Worm (Caenorhabditis elegans) whole organism, young adult: Measurements from ENCODE around the gene spp-5.

ENCODE experiments used
- B0019.2 ChIP-seq: fragments of 200-800 bp; sonication (Bioruptor generic); conservative IDR thresholded peaks from 2 replicates; pipeline ENCODE4 v1.3.6; 2022; ENCODE audit warnings: missing genetic modification reagents, missing genetic modification characterization, missing compliant biosample characterization
- ama-1 ChIP-seq, 3 experiments: fragments of 150-350 bp in 1 of 3; sonication (generic microtip) in 2 of 3; optimal IDR thresholded peaks; 2 replicates each; lab custom pipeline; 2014 to 2018; ENCODE audit warnings: missing biosample characterization in 2 of 3, missing genetic modification characterization in 2 of 3, missing genetic modification reagents in 2 of 3
- attf-6 ChIP-seq: fragments of 200-800 bp; sonication (Bioruptor generic); IDR thresholded peaks from 2 replicates; pipeline ENCODE4 v1.3.6; 2022; ENCODE audit warnings: missing genetic modification reagents, missing genetic modification characterization, missing compliant biosample characterization
- ceh-40 ChIP-seq: fragments of 200-800 bp; sonication (Bioruptor generic); IDR thresholded peaks from 2 replicates; pipeline ENCODE4 v1.3.6; 2022; ENCODE audit warnings: missing genetic modification characterization, missing compliant biosample characterization
- dpff-1 ChIP-seq: sonication (generic microtip); optimal IDR thresholded peaks from 2 replicates; lab custom pipeline; 2017; ENCODE audit warnings: mild to moderate bottlenecking, missing genetic modification characterization, missing compliant biosample characterization
- dpl-1 ChIP-seq: fragments of 150-350 bp; optimal IDR thresholded peaks from 2 replicates; lab custom pipeline; 2014; ENCODE audit warnings: missing biosample characterization, missing genetic modification reagents, missing genetic modification characterization
- hlh-26 ChIP-seq: fragments of 200-800 bp; sonication (Bioruptor generic); conservative IDR thresholded peaks from 2 replicates; pipeline ENCODE4 v1.3.6; 2022; ENCODE audit warnings: missing genetic modification reagents, missing genetic modification characterization, missing compliant biosample characterization
- lag-1 ChIP-seq: fragments of 200-800 bp; sonication (Bioruptor generic); IDR thresholded peaks from 2 replicates; pipeline ENCODE4 v1.3.6; 2022; ENCODE audit warnings: missing genetic modification reagents, missing genetic modification characterization, missing compliant biosample characterization
- lin-26 ChIP-seq: fragments of 200-800 bp; sonication (Bioruptor generic); IDR thresholded peaks from 2 replicates; pipeline ENCODE4 v1.3.6; 2022; ENCODE audit warnings: missing genetic modification reagents, missing genetic modification characterization, missing compliant biosample characterization
- lsy-27 ChIP-seq: sonication (generic microtip); optimal IDR thresholded peaks from 2 replicates; lab custom pipeline; 2017; ENCODE audit warnings: missing genetic modification characterization, mild to moderate bottlenecking, missing compliant biosample characterization, antibody characterized with exemption, missing genotype, borderline replicate concordance; ENCODE audit not compliant: insufficient read depth
- nfya-1 ChIP-seq: sonication (generic microtip); optimal IDR thresholded peaks from 2 replicates; lab custom pipeline; 2017; ENCODE audit warnings: antibody characterized with exemption, missing compliant biosample characterization, missing genetic modification characterization, borderline replicate concordance; ENCODE audit not compliant: insufficient read depth
- sea-2 ChIP-seq: fragments of 200-800 bp; sonication (Bioruptor generic); IDR thresholded peaks from 2 replicates; pipeline ENCODE4 v1.3.6; 2022; ENCODE audit warnings: missing genetic modification characterization, missing compliant biosample characterization
- snpc-4 ChIP-seq, 5 experiments: fragments of 150-350 bp in 1 of 5; sonication (generic microtip) in 4 of 5; optimal IDR thresholded peaks; 2 replicates each; lab custom pipeline; 2014 to 2018; ENCODE audit warnings: missing genetic modification characterization in 5 of 5, missing biosample characterization in 3 of 5, antibody characterized with exemption in 2 of 5, mild to moderate bottlenecking in 2 of 5, missing compliant biosample characterization in 2 of 5, missing genotype in 2 of 5, moderate library complexity in 2 of 5, missing genetic modification reagents in 1 of 5
- unc-130 ChIP-seq: sonication (generic microtip); optimal IDR thresholded peaks from 2 replicates; lab custom pipeline; 2016; ENCODE audit warnings: missing genetic modification reagents, missing genetic modification characterization, missing compliant biosample characterization

- TF ChIP-seq B0019.2 (GFP tag; lab: Robert Waterston, UW), result no peak
- TF ChIP-seq dpff-1 (tag; lab: Kevin White, UChicago), result no peak
- TF ChIP-seq attf-6 (GFP tag; lab: Robert Waterston, UW), result no peak
- no peak for TF ChIP-seq hlh-26 (GFP tag; lab: Robert Waterston, UW)
- no peak for TF ChIP-seq unc-130 (GFP tag; lab: Kevin White, UChicago)
- no peak for TF ChIP-seq sea-2 (GFP tag; lab: Robert Waterston, UW)
- TF ChIP-seq ceh-40 (GFP tag; lab: Robert Waterston, UW), result no peak
- TF ChIP-seq snpc-4 (GFP tag; optimal IDR thresholded peaks at IDR 0.05; lab: Kevin White, UChicago), result no peak
- no peak for TF ChIP-seq snpc-4 (tag; optimal IDR thresholded peaks at IDR 0.05; lab: Kevin White, UChicago)
- TF ChIP-seq nfya-1 (tag; lab: Kevin White, UChicago), result no peak
- TF ChIP-seq lin-26 (GFP tag; lab: Robert Waterston, UW), result no peak
- no peak for TF ChIP-seq ama-1 (optimal IDR thresholded peaks at IDR 0.05; lab: Kevin White, UChicago)
- no peak for TF ChIP-seq ama-1 (GFP tag; optimal IDR thresholded peaks at IDR 0.05; lab: Kevin White, UChicago)
- TF ChIP-seq lag-1 (GFP tag; lab: Robert Waterston, UW), result no peak
- no peak for TF ChIP-seq dpl-1 (GFP tag; lab: Kevin White, UChicago)
- TF ChIP-seq lsy-27, result no peak
Observed at ce11 chrX:7329601-7330000, 9.4 kb upstream of the spp-5 start, which contains the start of gene ttr-59.
